Fruit fly (Drosophila melanogaster) whole organism, embryonic: ENCODE measurements around the gene CG7139.

Experiments
- Asciz ChIP-seq: fragments of 200-800 bp; sonication (Bioruptor generic); optimal IDR thresholded peaks from 2 replicates; lab custom pipeline; 2017; ENCODE audit warnings: missing biosample characterization, mild to moderate bottlenecking, missing genetic modification characterization, missing genetic modification reagents
- B-H2 ChIP-seq: fragments of 200-800 bp; sonication (Bioruptor generic); optimal IDR thresholded peaks from 2 replicates; lab custom pipeline; 2018; ENCODE audit warnings: missing biosample characterization, mild to moderate bottlenecking, missing genetic modification characterization
- CG12236 ChIP-seq: fragments of 200-800 bp; sonication (Bioruptor generic); optimal IDR thresholded peaks from 2 replicates; lab custom pipeline; 2016; ENCODE audit warnings: missing biosample characterization, missing genetic modification characterization
- CG13287 ChIP-seq: fragments of 200-800 bp; sonication (Bioruptor generic); IDR thresholded peaks from 2 replicates; pipeline ENCODE4 v1.3.6; 2022; ENCODE audit warnings: missing biosample characterization, missing genetic modification characterization; ENCODE audit not compliant: partially characterized antibody
- CG2129 ChIP-seq: fragments of 200-800 bp; sonication (Bioruptor generic); IDR thresholded peaks from 2 replicates; pipeline ENCODE4 v1.3.6; 2022; ENCODE audit warnings: missing biosample characterization, missing genetic modification characterization; ENCODE audit not compliant: partially characterized antibody
- CG30431 ChIP-seq: fragments of 200-800 bp; sonication (Bioruptor generic); optimal IDR thresholded peaks from 2 replicates; lab custom pipeline; 2017; ENCODE audit warnings: missing biosample characterization, missing genetic modification characterization
- CG3281 ChIP-seq: fragments of 200-800 bp; sonication (Bioruptor generic); optimal IDR thresholded peaks from 3 replicates; lab custom pipeline; 2017; ENCODE audit warnings: missing biosample characterization, mild to moderate bottlenecking, missing genetic modification characterization
- CG3838 ChIP-seq: fragments of 200-800 bp; sonication (Bioruptor generic); optimal IDR thresholded peaks from 3 replicates; lab custom pipeline; 2016; ENCODE audit warnings: missing biosample characterization, missing genetic modification characterization
- CG6689 ChIP-seq: fragments of 200-800 bp; sonication (Bioruptor generic); IDR thresholded peaks from 2 replicates; pipeline ENCODE4 v1.3.6; 2022; ENCODE audit warnings: missing biosample characterization, missing genetic modification characterization
- CG6765 ChIP-seq: fragments of 200-800 bp; sonication (Bioruptor generic); optimal IDR thresholded peaks from 3 replicates; lab custom pipeline; 2017; ENCODE audit warnings: missing biosample characterization, mild to moderate bottlenecking, missing genetic modification characterization
- CG8290 ChIP-seq, 3 experiments: fragments of 200-800 bp; sonication (Bioruptor generic); optimal IDR thresholded peaks; 2 replicates each; lab custom pipeline; 2016 to 2019; ENCODE audit warnings: missing biosample characterization in 3 of 3, missing genetic modification characterization in 3 of 3, mild to moderate bottlenecking in 2 of 3, moderate library complexity in 1 of 3
- CG8388 ChIP-seq: fragments of 200-800 bp; sonication (Bioruptor generic); optimal IDR thresholded peaks from 2 replicates; lab custom pipeline; 2019; ENCODE audit warnings: missing biosample characterization, mild to moderate bottlenecking, missing genetic modification characterization, moderate library complexity
- CG9437 ChIP-seq: fragments of 200-800 bp; sonication (Bioruptor generic); optimal IDR thresholded peaks from 2 replicates; lab custom pipeline; 2018; ENCODE audit warnings: missing biosample characterization, mild to moderate bottlenecking, missing genetic modification characterization
- CG9797 ChIP-seq: fragments of 200-800 bp; sonication (Bioruptor generic); optimal IDR thresholded peaks from 3 replicates; lab custom pipeline; 2018; ENCODE audit warnings: missing biosample characterization, mild to moderate bottlenecking, missing genetic modification characterization
- CHES-1-like ChIP-seq: fragments of 200-800 bp; sonication (Bioruptor generic); optimal IDR thresholded peaks from 2 replicates; lab custom pipeline; 2016; ENCODE audit warnings: missing biosample characterization, missing genetic modification characterization
- Dbx ChIP-seq: fragments of 200-800 bp; sonication (Bioruptor generic); IDR thresholded peaks from 3 replicates; pipeline ENCODE4 v1.3.6; 2022; ENCODE audit warnings: missing biosample characterization, missing genetic modification characterization
- Deaf1 ChIP-seq: fragments of 200-800 bp; optimal IDR thresholded peaks from 3 replicates; lab custom pipeline; 2019; ENCODE audit warnings: missing biosample characterization, mild to moderate bottlenecking, missing genetic modification characterization, moderate library complexity
- Dek ChIP-seq: fragments of 200-800 bp; sonication (Bioruptor generic); optimal IDR thresholded peaks from 3 replicates; lab custom pipeline; 2019; ENCODE audit warnings: missing biosample characterization, mild to moderate bottlenecking, missing genetic modification characterization, moderate library complexity
- Doc2 ChIP-seq: fragments of 200-800 bp; sonication (Bioruptor generic); IDR thresholded peaks from 2 replicates; pipeline ENCODE4 v1.3.6; 2022; ENCODE audit warnings: missing biosample characterization, missing genetic modification characterization
- Gug ChIP-seq: fragments of 200-800 bp; sonication (Bioruptor generic); IDR thresholded peaks from 4 replicates; pipeline ENCODE4 v1.3.6; 2022; ENCODE audit warnings: missing biosample characterization, missing genetic modification characterization
- H2.0 ChIP-seq: fragments of 200-800 bp; sonication (Bioruptor generic); IDR thresholded peaks from 2 replicates; pipeline ENCODE4 v1.3.6; 2022; ENCODE audit warnings: missing biosample characterization, missing genetic modification characterization
- Hmr ChIP-seq: fragments of 200-800 bp; sonication (Bioruptor generic); optimal IDR thresholded peaks from 3 replicates; lab custom pipeline; 2017; ENCODE audit warnings: mild to moderate bottlenecking, missing biosample characterization, missing genetic modification reagents, missing genetic modification characterization
- Hr39 ChIP-seq: fragments of >200 bp; optimal IDR thresholded peaks from 2 replicates; lab custom pipeline; 2017
- Opbp ChIP-seq: fragments of 200-800 bp; sonication (Bioruptor generic); IDR thresholded peaks from 3 replicates; pipeline ENCODE4 v1.3.6; 2022; ENCODE audit warnings: missing biosample characterization, missing genetic modification characterization; ENCODE audit not compliant: partially characterized antibody
- Ptx1 ChIP-seq: fragments of 200-800 bp; sonication (Bioruptor generic); IDR thresholded peaks from 2 replicates; pipeline ENCODE4 v1.3.6; 2022; ENCODE audit warnings: missing biosample characterization, missing genetic modification characterization
- Rfx ChIP-seq: fragments of 200-800 bp; sonication (Bioruptor generic); IDR thresholded peaks from 2 replicates; pipeline ENCODE4 v1.3.6; 2022; ENCODE audit warnings: missing biosample characterization, missing genetic modification characterization
- Rx ChIP-seq: fragments of 200-800 bp; sonication (Bioruptor generic); IDR thresholded peaks from 2 replicates; pipeline ENCODE4 v1.3.6; 2022; ENCODE audit warnings: missing biosample characterization, missing genetic modification characterization
- Sox102F ChIP-seq: fragments of 200-800 bp; sonication (Bioruptor generic); optimal IDR thresholded peaks from 2 replicates; lab custom pipeline; 2018; ENCODE audit warnings: missing biosample characterization, mild to moderate bottlenecking, missing genetic modification characterization, moderate library complexity
- TFAM ChIP-seq: fragments of 200-800 bp; sonication (Bioruptor generic); optimal IDR thresholded peaks from 2 replicates; lab custom pipeline; 2017; ENCODE audit warnings: missing biosample characterization, missing genetic modification characterization, inconsistent platforms
- amos ChIP-seq: fragments of 200-800 bp; sonication (Bioruptor generic); IDR thresholded peaks from 2 replicates; pipeline ENCODE4 v1.3.6; 2022; ENCODE audit warnings: missing biosample characterization, missing genetic modification characterization; ENCODE audit not compliant: partially characterized antibody
- ara ChIP-seq: fragments of 200-800 bp; sonication (Bioruptor generic); IDR thresholded peaks from 2 replicates; pipeline ENCODE4 v1.3.6; 2022; ENCODE audit warnings: missing biosample characterization, missing genetic modification characterization
- ase ChIP-seq: fragments of 200-800 bp; sonication (Bioruptor generic); IDR thresholded peaks from 3 replicates; pipeline ENCODE4 v1.3.6; 2022; ENCODE audit warnings: missing biosample characterization, missing genetic modification characterization
- cwo ChIP-seq: fragments of 200-800 bp; sonication (Bioruptor generic); optimal IDR thresholded peaks from 3 replicates; lab custom pipeline; 2017; ENCODE audit warnings: missing biosample characterization, missing genetic modification characterization, mild to moderate bottlenecking, moderate library complexity, missing genetic modification reagents
- exex ChIP-seq: fragments of 200-800 bp; sonication (Bioruptor generic); optimal IDR thresholded peaks from 4 replicates; lab custom pipeline; 2018; ENCODE audit warnings: missing biosample characterization, mild to moderate bottlenecking, missing genetic modification characterization, moderate library complexity
- gcm2 ChIP-seq: fragments of 200-800 bp; sonication (Bioruptor generic); optimal IDR thresholded peaks from 2 replicates; lab custom pipeline; 2016; ENCODE audit warnings: missing biosample characterization, missing genetic modification characterization
- gfzf ChIP-seq: fragments of 200-800 bp; sonication (Bioruptor generic); optimal IDR thresholded peaks from 2 replicates; lab custom pipeline; 2016; ENCODE audit warnings: missing biosample characterization, mild to moderate bottlenecking, missing genetic modification characterization, moderate library complexity
- gt ChIP-seq: fragments of 200-800 bp; sonication (Bioruptor generic); IDR thresholded peaks from 2 replicates; pipeline ENCODE4 v1.3.6; 2022; ENCODE audit warnings: missing biosample characterization, missing genetic modification characterization
- klu ChIP-seq: fragments of 200-800 bp; sonication (Bioruptor generic); IDR thresholded peaks from 2 replicates; pipeline ENCODE4 v1.3.6; 2022; ENCODE audit warnings: missing biosample characterization, missing genetic modification characterization
- lov ChIP-seq, 2 experiments: fragments of 200-800 bp in 1 of 2; fragments of >200 bp in 1 of 2; sonication (Bioruptor generic) in 1 of 2; IDR thresholded peaks in 1 of 2; optimal IDR thresholded peaks in 1 of 2; 2 replicates in 1 of 2; 3 replicates in 1 of 2; pipeline versions ENCODE4 v1.3.6 to Lab custom; 2017 to 2022; ENCODE audit warnings: missing biosample characterization in 1 of 2, missing genetic modification characterization in 1 of 2
- nmo ChIP-seq: fragments of 200-800 bp; sonication (Bioruptor generic); optimal IDR thresholded peaks from 2 replicates; lab custom pipeline; 2018; ENCODE audit warnings: missing biosample characterization, mild to moderate bottlenecking, missing genetic modification characterization, moderate library complexity
- onecut ChIP-seq: fragments of 200-800 bp; sonication (Bioruptor generic); IDR thresholded peaks from 2 replicates; pipeline ENCODE4 v1.3.6; 2022; ENCODE audit warnings: missing biosample characterization, missing genetic modification characterization
- pho ChIP-seq: fragments of 200-800 bp; sonication (Bioruptor generic); optimal IDR thresholded peaks from 2 replicates; lab custom pipeline; 2016; ENCODE audit warnings: missing biosample characterization, missing genetic modification characterization
- pzg ChIP-seq: fragments of 200-800 bp; sonication (Bioruptor generic); optimal IDR thresholded peaks from 3 replicates; lab custom pipeline; 2018; ENCODE audit warnings: missing biosample characterization, mild to moderate bottlenecking, missing genetic modification characterization, moderate library complexity
- repo ChIP-seq: fragments of 200-800 bp; sonication (Bioruptor generic); optimal IDR thresholded peaks from 2 replicates; lab custom pipeline; 2016; ENCODE audit warnings: missing biosample characterization, missing genetic modification characterization
- tna ChIP-seq: fragments of 200-800 bp; sonication (Bioruptor generic); IDR thresholded peaks from 2 replicates; pipeline ENCODE4 v1.3.6; 2022; ENCODE audit warnings: missing biosample characterization, missing genetic modification characterization; ENCODE audit not compliant: partially characterized antibody
- trh ChIP-seq: fragments of 200-800 bp; sonication (Bioruptor generic); optimal IDR thresholded peaks from 2 replicates; lab custom pipeline; 2016; ENCODE audit warnings: missing biosample characterization, missing genetic modification characterization
- tx ChIP-seq: fragments of 200-800 bp; sonication (Bioruptor generic); optimal IDR thresholded peaks from 2 replicates; lab custom pipeline; 2016; ENCODE audit warnings: missing biosample characterization, missing genetic modification characterization

The CG7139 gene

DNA sequence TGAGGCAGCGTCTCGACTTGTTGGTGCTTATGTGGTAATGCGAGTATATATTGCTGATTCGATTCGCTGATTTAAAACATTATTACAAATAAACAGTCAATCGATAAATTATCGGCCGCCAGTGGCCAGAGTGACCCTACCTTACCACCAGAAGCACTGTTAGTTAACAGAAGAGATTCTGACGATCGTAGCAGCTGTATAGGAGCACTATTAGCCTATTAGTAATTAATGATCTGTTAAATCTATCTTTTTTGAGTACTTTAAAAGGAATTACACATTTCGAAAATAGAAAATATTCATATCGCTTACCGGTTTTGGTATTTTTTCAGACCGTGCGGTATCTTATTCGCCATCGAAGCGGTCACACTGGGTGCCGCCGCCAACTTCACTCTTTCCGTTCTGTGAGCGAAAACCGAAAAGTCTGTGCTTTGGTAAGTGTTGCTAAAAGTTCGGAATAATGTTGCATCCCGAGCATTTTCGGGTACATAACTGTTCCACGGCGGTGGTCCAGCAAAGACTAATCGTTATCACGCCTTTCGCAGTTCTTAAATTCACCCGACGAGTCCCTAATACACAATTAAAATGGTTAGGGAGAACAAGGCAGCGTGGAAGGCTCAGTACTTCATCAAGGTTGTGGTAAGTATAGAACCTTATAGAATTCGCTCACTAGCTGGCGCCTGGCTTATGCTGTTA lies 4.2 kb upstream of the CG7139 start, which contains the start of the genes CG7130 and RpLP0 (continued):
- peak; percentile 92 for TF ChIP-seq Asciz (GFP tag; lab: Kevin White, UChicago)
- TF ChIP-seq ase (GFP tag; lab: Robert Waterston, UW), result peak; percentile 87
- peak; percentile 91 for TF ChIP-seq gfzf (GFP tag; lab: Kevin White, UChicago)
- peak; percentile 98 for TF ChIP-seq CG9797 (GFP tag; lab: Kevin White, UChicago)
- peak; percentile 94 for TF ChIP-seq CG3281
- TF ChIP-seq onecut (GFP tag; lab: Robert Waterston, UW), result peak; percentile 93
- peak; percentile 92 for TF ChIP-seq Dbx (GFP tag; lab: Robert Waterston, UW)
- TF ChIP-seq TFAM (GFP tag; lab: Kevin White, UChicago), result peak; percentile 85
- peak; percentile 88 for TF ChIP-seq CG8290 (GFP tag; optimal IDR thresholded peaks at IDR 0.05; lab: Kevin White, UChicago)
- TF ChIP-seq CG8290 (tag; optimal IDR thresholded peaks at IDR 0.05; lab: Kevin White, UChicago), result peak; percentile 92 to 95
- peak; percentile 94 for TF ChIP-seq CHES-1-like (GFP tag; lab: Kevin White, UChicago)
- TF ChIP-seq Gug (GFP tag; lab: Robert Waterston, UW), result peak; percentile 65
- TF ChIP-seq Doc2 (GFP tag; lab: Robert Waterston, UW), result peak; percentile 64
- TF ChIP-seq CG6765 (GFP tag; lab: Kevin White, UChicago), result peak; percentile 97
- peak; percentile 77 for TF ChIP-seq cwo (GFP tag; lab: Kevin White, UChicago)
- TF ChIP-seq pzg (GFP tag; lab: Kevin White, UChicago), result peak; percentile 93
- TF ChIP-seq exex (tag; lab: Kevin White, UChicago), result peak; percentile 68
- TF ChIP-seq Rx (GFP tag; lab: Robert Waterston, UW), result peak; percentile 87
- peak; percentile 87 for TF ChIP-seq CG8388 (GFP tag; lab: Kevin White, UChicago)
- TF ChIP-seq Dek (tag; lab: Kevin White, UChicago), result peak; percentile 72
- TF ChIP-seq tx (GFP tag; lab: Kevin White, UChicago), result peak; percentile 80
- peak; percentile 85 for TF ChIP-seq CG9437 (GFP tag; lab: Kevin White, UChicago)
- TF ChIP-seq gt, result 0 out of 2 replicates have a peak, but pooled peaks have one; percentile 35
- peak; percentile 97 for TF ChIP-seq Hmr (GFP tag; lab: Kevin White, UChicago)
- TF ChIP-seq Ptx1 (GFP tag; lab: Robert Waterston, UW), result peak; percentile 82
- peak; percentile 99 for TF ChIP-seq Opbp (GFP tag; lab: Robert Waterston, UW)
- TF ChIP-seq amos (GFP tag; lab: Robert Waterston, UW), result peak; percentile 42; the same call in 1 of the 2 replicates
- TF ChIP-seq Sox102F (GFP tag; lab: Kevin White, UChicago), result peak; percentile 59
- peak; percentile 91 for TF ChIP-seq CG30431 (GFP tag; lab: Kevin White, UChicago)
- TF ChIP-seq repo (GFP tag; lab: Kevin White, UChicago), result peak; percentile 87
- TF ChIP-seq H2.0 (GFP tag; lab: Robert Waterston, UW), result peak; percentile 84
- TF ChIP-seq Hr39, result no peak
- peak; percentile 91 for TF ChIP-seq pho (GFP tag; lab: Kevin White, UChicago)
- TF ChIP-seq ara (GFP tag; lab: Robert Waterston, UW), result peak; percentile 76
- no peak for TF ChIP-seq lov (optimal IDR thresholded peaks at IDR 0.05; lab: Kevin White, UChicago)
- peak; percentile 94 for TF ChIP-seq lov (GFP tag; IDR thresholded peaks at IDR 0.05; lab: Robert Waterston, UW)
- TF ChIP-seq CG3838 (GFP tag; lab: Kevin White, UChicago), result peak; percentile 81
- TF ChIP-seq CG12236, result peak; percentile 92
- TF ChIP-seq gcm2, result peak; percentile 74
- TF ChIP-seq CG13287, result peak; percentile 64
- TF ChIP-seq trh (GFP tag; lab: Kevin White, UChicago), result peak; percentile 78
- TF ChIP-seq B-H2 (GFP tag; lab: Kevin White, UChicago), result peak; percentile 96
- peak; percentile 61 for TF ChIP-seq Deaf1 (tag; lab: Kevin White, UChicago)
- TF ChIP-seq klu (GFP tag; lab: Robert Waterston, UW), result peak; percentile 52; the same call in 1 of the 2 replicates
- peak; percentile 72 for TF ChIP-seq CG6689 (GFP tag; lab: Robert Waterston, UW)
- TF ChIP-seq tna (GFP tag; lab: Robert Waterston, UW), result no peak
- peak; percentile 89 for TF ChIP-seq nmo
- no peak; the same call in 1 of the 2 replicates for TF ChIP-seq CG2129 (GFP tag; lab: Robert Waterston, UW)
- peak; percentile 91 for TF ChIP-seq Rfx (GFP tag; lab: Robert Waterston, UW)
